Worm (Caenorhabditis elegans): ENCODE results near the gene F46B6.4.

ce11 chrV:9733920-9734454, 45.3 kb downstream of the F46B6.4 start, which contains the start of gene cal-7:
- no peak for TF ChIP-seq ztf-11 (tag; optimal IDR thresholded peaks at IDR 0.05)
- no peak for TF ChIP-seq elt-3 (tag; optimal IDR thresholded peaks at IDR 0.05)
- TF ChIP-seq pha-4 (tag; optimal IDR thresholded peaks at IDR 0.05): no peak
- no peak for TF ChIP-seq unc-62 (GFP tag; optimal IDR thresholded peaks at IDR 0.05)
- TF ChIP-seq unc-39 (tag; optimal IDR thresholded peaks at IDR 0.05): no peak
- TF ChIP-seq lsy-2 (tag; optimal IDR thresholded peaks at IDR 0.05): no peak
- no peak for TF ChIP-seq zip-8 (tag; optimal IDR thresholded peaks at IDR 0.05)
- no peak for TF ChIP-seq nhr-12 (tag; optimal IDR thresholded peaks at IDR 0.05)
- TF ChIP-seq unc-120 (tag; optimal IDR thresholded peaks at IDR 0.05; ENCODE audit: poor library complexity, severe bottlenecking): no peak
- no peak for TF ChIP-seq M03D4.4 (tag; optimal IDR thresholded peaks at IDR 0.05)
- no peak for TF ChIP-seq hlh-1 (tag; optimal IDR thresholded peaks at IDR 0.05)
- TF ChIP-seq tbx-8 (GFP tag; optimal IDR thresholded peaks at IDR 0.05): no peak

Measured in whole organism, mixed stage, embryonic.